Fruit fly (Drosophila melanogaster) whole organism, prepupa: ENCODE measurements around the gene ORY.

Experiments used
- Met ChIP-seq: fragments of 200-800 bp; sonication (Bioruptor generic); optimal IDR thresholded peaks from 3 replicates; lab custom pipeline; 2016; ENCODE audit warnings: missing biosample characterization, missing genetic modification characterization
- acj6 ChIP-seq: fragments of 200-800 bp; sonication (Bioruptor generic); optimal IDR thresholded peaks from 3 replicates; lab custom pipeline; 2016; ENCODE audit warnings: missing biosample characterization, missing genetic modification characterization
- esn ChIP-seq: fragments of 200-800 bp; sonication (Bioruptor generic); optimal IDR thresholded peaks from 2 replicates; lab custom pipeline; 2016; ENCODE audit warnings: missing biosample characterization, mild to moderate bottlenecking, missing genetic modification characterization, moderate library complexity

dm6 chrY:3540622-3541021, 20.9 kb upstream of the ORY start, which contains the start of gene Pp1-Y2:
- no peak for TF ChIP-seq acj6
- TF ChIP-seq Met (GFP tag; lab: Kevin White, UChicago), result no peak
- no peak for TF ChIP-seq esn (GFP tag; lab: Kevin White, UChicago)
